Worm (Caenorhabditis elegans): ENCODE data around the gene R08B4.3.

R08B4.3 gene

DNA sequence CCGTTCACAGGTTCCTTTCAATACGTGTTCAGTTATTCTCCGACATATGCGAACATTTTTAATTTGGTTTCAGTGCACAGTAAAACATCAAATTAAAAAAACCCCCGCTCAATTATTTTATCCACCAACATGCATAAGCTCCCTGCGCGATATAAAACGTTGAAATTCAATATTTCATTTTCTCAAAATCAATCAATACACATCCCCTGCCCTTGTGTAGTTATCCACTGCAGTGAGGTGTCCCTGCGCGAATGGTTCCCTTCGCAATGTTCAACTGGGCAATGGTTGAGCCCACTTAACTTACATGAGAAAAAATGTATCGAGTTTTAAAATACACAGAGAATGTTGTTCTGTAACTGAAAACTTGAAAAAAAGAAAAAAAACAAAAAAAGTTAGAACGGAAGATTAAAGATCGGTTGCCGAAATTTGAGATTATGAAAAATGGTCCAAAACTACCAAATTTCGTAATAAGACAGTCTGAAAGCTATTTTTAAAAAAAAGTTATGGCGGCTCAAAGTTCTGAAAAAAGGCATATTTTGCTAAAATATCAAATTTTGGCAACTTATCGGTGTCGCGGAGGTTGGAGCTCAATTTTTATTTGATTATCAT lies 26.7 kb downstream of the R08B4.3 start (continued):
- TF ChIP-seq R02D3.7 (tag; optimal IDR thresholded peaks at IDR 0.05), result peak; percentile 36
- peak; percentile 90 for TF ChIP-seq zfp-2 (tag; optimal IDR thresholded peaks at IDR 0.05)
- TF ChIP-seq nhr-111 (GFP tag; optimal IDR thresholded peaks at IDR 0.05), result peak; percentile 74
- TF ChIP-seq skn-1 (tag; optimal IDR thresholded peaks at IDR 0.05), result peak; percentile 93
- peak; percentile 98 for TF ChIP-seq tra-1 (GFP tag; IDR thresholded peaks at IDR 0.05)
- peak; percentile 100 for TF ChIP-seq egl-43 (GFP tag; IDR thresholded peaks at IDR 0.05)
- peak; percentile 99 for TF ChIP-seq php-3 (GFP tag; IDR thresholded peaks at IDR 0.05)
- peak; percentile 61 for TF ChIP-seq cey-2 (tag; optimal IDR thresholded peaks at IDR 0.05; ENCODE audit: borderline replicate concordance, insufficient read depth)
- peak; percentile 94 for TF ChIP-seq D1046.2 (GFP tag; IDR thresholded peaks at IDR 0.05)
- peak; percentile 95 for TF ChIP-seq gei-8 (GFP tag; optimal IDR thresholded peaks at IDR 0.05)
- peak; percentile 94 for TF ChIP-seq unc-39 (tag; optimal IDR thresholded peaks at IDR 0.05)
- peak; percentile 97 for TF ChIP-seq mdt-29 (GFP tag; IDR thresholded peaks at IDR 0.05)
- peak; percentile 88 for TF ChIP-seq nhr-76 (tag; optimal IDR thresholded peaks at IDR 0.05)
- TF ChIP-seq daf-16 (GFP tag; optimal IDR thresholded peaks at IDR 0.05), result peak; percentile 97 to 99
- peak; percentile 98 for TF ChIP-seq daf-16 (tag; optimal IDR thresholded peaks at IDR 0.05)
- TF ChIP-seq ceh-82 (tag; optimal IDR thresholded peaks at IDR 0.05), result peak; percentile 90
- peak; percentile 28 for TF ChIP-seq ceh-62 (tag; optimal IDR thresholded peaks at IDR 0.05)
- TF ChIP-seq ceh-28 (tag; optimal IDR thresholded peaks at IDR 0.05), result peak; percentile 100
- TF ChIP-seq dve-1 (tag; optimal IDR thresholded peaks at IDR 0.05; ENCODE audit: insufficient read depth), result peak; percentile 100
- TF ChIP-seq saeg-2 (GFP tag; IDR thresholded peaks at IDR 0.05), result peak; percentile 99
- peak; percentile 99 for TF ChIP-seq hlh-11 (tag; optimal IDR thresholded peaks at IDR 0.05)
- TF ChIP-seq Y105C5A.15 (GFP tag; IDR thresholded peaks at IDR 0.05), result peak; percentile 98
- TF ChIP-seq nhr-237 (tag; optimal IDR thresholded peaks at IDR 0.05), result peak; percentile 98
- peak; percentile 100 for TF ChIP-seq nhr-102 (tag; optimal IDR thresholded peaks at IDR 0.05)
- peak; percentile 99 for TF ChIP-seq lin-29 (GFP tag; IDR thresholded peaks at IDR 0.05)
- peak; percentile 78 for TF ChIP-seq attf-4 (tag; optimal IDR thresholded peaks at IDR 0.05)
- peak; percentile 91 for TF ChIP-seq nhr-41 (GFP tag; IDR thresholded peaks at IDR 0.05)
- TF ChIP-seq nhr-11 (tag; optimal IDR thresholded peaks at IDR 0.05), result peak; percentile 97
- peak; percentile 99 for TF ChIP-seq spr-3 (GFP tag; optimal IDR thresholded peaks at IDR 0.05)
- peak; percentile 94 for TF ChIP-seq T20F7.1 (GFP tag; optimal IDR thresholded peaks at IDR 0.05)
- TF ChIP-seq duxl-1 (tag; optimal IDR thresholded peaks at IDR 0.05; ENCODE audit: poor library complexity), result peak; percentile 99
- TF ChIP-seq ztf-7 (tag; optimal IDR thresholded peaks at IDR 0.05), result peak; percentile 95
- TF ChIP-seq lin-39 (tag; optimal IDR thresholded peaks at IDR 0.05), result peak; percentile 100
- TF ChIP-seq snpc-1.2 (GFP tag; IDR thresholded peaks at IDR 0.05), result peak; percentile 80
- TF ChIP-seq aha-1 (tag), result peak; percentile 100
- peak; percentile 100 for TF ChIP-seq hmg-1.1 (GFP tag; IDR thresholded peaks at IDR 0.05)
- TF ChIP-seq ceh-44 (GFP tag; IDR thresholded peaks at IDR 0.05), result peak; percentile 95
- peak; percentile 99 for TF ChIP-seq madf-9 (GFP tag; conservative IDR thresholded peaks at IDR 0.05)
- TF ChIP-seq lin-1 (GFP tag; IDR thresholded peaks at IDR 0.05), result peak; percentile 97
- peak; percentile 100 for TF ChIP-seq ztf-11 (tag; optimal IDR thresholded peaks at IDR 0.05)
- TF ChIP-seq jun-1 (tag; optimal IDR thresholded peaks at IDR 0.05), result peak; percentile 100
- peak; percentile 97 for TF ChIP-seq tag-97 (GFP tag; IDR thresholded peaks at IDR 0.05)
- TF ChIP-seq aly-2 (tag; optimal IDR thresholded peaks at IDR 0.05), result peak; percentile 73
- TF ChIP-seq Y75B8A.6 (GFP tag; IDR thresholded peaks at IDR 0.05), result peak; percentile 94
- TF ChIP-seq fos-1 (tag; optimal IDR thresholded peaks at IDR 0.05), result peak; percentile 100
- TF ChIP-seq F10B5.3 (tag; optimal IDR thresholded peaks at IDR 0.05), result peak; percentile 98
- peak; percentile 94 for TF ChIP-seq lir-3 (tag; optimal IDR thresholded peaks at IDR 0.05)
- peak; percentile 98 for TF ChIP-seq nhr-48 (tag; optimal IDR thresholded peaks at IDR 0.05)
- TF ChIP-seq daf-12 (tag; optimal IDR thresholded peaks at IDR 0.05), result peak; percentile 24
- TF ChIP-seq mdl-1 (tag; optimal IDR thresholded peaks at IDR 0.05), result peak; percentile 94 to 97
- peak; percentile 96 for TF ChIP-seq hlh-30 (tag; optimal IDR thresholded peaks at IDR 0.05; ENCODE audit: insufficient read depth)

All from whole organism, L4 larva.